Fruit fly (Drosophila melanogaster): Measurements from ENCODE around the gene CG5282.

Gene CG5282

DNA sequence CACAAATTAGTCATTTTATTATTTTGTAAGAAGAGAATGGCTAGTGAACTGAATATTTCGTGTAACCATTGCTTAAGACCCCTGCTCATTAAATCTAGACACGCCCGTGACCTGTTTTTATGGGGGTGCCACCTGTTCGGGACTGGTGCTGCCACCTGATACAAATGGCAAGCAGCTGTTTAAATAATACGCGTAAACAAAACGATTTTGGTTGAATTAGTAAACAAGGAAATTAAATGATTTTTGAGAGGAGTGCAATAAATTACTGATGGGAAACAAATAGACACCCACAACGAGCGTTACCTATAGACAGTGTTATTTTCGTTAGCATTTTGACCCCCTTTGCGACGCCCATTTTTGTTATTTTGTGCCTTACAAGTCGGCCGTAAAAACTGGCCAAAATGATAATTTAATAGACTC lies 48.9 kb upstream of the CG5282 start (continued):
- TF ChIP-seq Dip2 (GFP tag; IDR thresholded peaks at IDR 0.05) (no peak), CG10274 (GFP tag; optimal IDR thresholded peaks at IDR 0.05) (peak; percentile 60), HLH54F (GFP tag; optimal IDR thresholded peaks at IDR 0.05) (peak; percentile 94), sr (GFP tag; IDR thresholded peaks at IDR 0.05) (no peak), CG7963 (GFP tag; IDR thresholded peaks at IDR 0.05; ENCODE audit: partially characterized antibody) (no peak), fd96Cb (tag; optimal IDR thresholded peaks at IDR 0.05) (peak; percentile 82), CG6175 (GFP tag; IDR thresholded peaks at IDR 0.05) (no peak), ab (GFP tag; optimal IDR thresholded peaks at IDR 0.05) (peak; percentile 53), CG14860 (GFP tag; IDR thresholded peaks at IDR 0.05; ENCODE audit: partially characterized antibody) (no peak), CG2116 (GFP tag; optimal IDR thresholded peaks at IDR 0.05) (peak; percentile 64), CG6654 (GFP tag; optimal IDR thresholded peaks at IDR 0.05) (peak; percentile 34), Dll (GFP tag; IDR thresholded peaks at IDR 0.05; ENCODE audit: partially characterized antibody) (no peak), CG42726 (GFP tag; IDR thresholded peaks at IDR 0.05; ENCODE audit: partially characterized antibody) (no peak), Asciz (GFP tag; optimal IDR thresholded peaks at IDR 0.05) (peak; percentile 71), hbn (GFP tag; IDR thresholded peaks at IDR 0.05; ENCODE audit: partially characterized antibody) (no peak), ems (GFP tag; optimal IDR thresholded peaks at IDR 0.05) (peak; percentile 74), grau (tag; optimal IDR thresholded peaks at IDR 0.05) (peak; percentile 85), zf30C (GFP tag; optimal IDR thresholded peaks at IDR 0.05) (no peak), CG12236 (GFP tag; optimal IDR thresholded peaks at IDR 0.05) (peak; percentile 68), Dip3 (GFP tag; optimal IDR thresholded peaks at IDR 0.05) (peak; percentile 88), Lpt (GFP tag; optimal IDR thresholded peaks at IDR 0.05) (no peak), jumu (GFP tag; optimal IDR thresholded peaks at IDR 0.05) (peak; percentile 87), Kr (GFP tag; optimal IDR thresholded peaks at IDR 0.05) (no peak), CG14441 (GFP tag; IDR thresholded peaks at IDR 0.05) (no peak), Spps (tag; optimal IDR thresholded peaks at IDR 0.05) (peak; percentile 43), CG6765 (GFP tag; optimal IDR thresholded peaks at IDR 0.05) (peak; percentile 85), esg (GFP tag; conservative IDR thresholded peaks at IDR 0.05) (no peak), pita (GFP tag; optimal IDR thresholded peaks at IDR 0.05) (no peak), CG16779 (GFP tag; IDR thresholded peaks at IDR 0.05) (no peak), CG9727 (GFP tag; optimal IDR thresholded peaks at IDR 0.05) (peak; percentile 83), dm (GFP tag; optimal IDR thresholded peaks at IDR 0.05) (peak; percentile 73), Deaf1 (tag; optimal IDR thresholded peaks at IDR 0.05) (peak; percentile 62), CHES-1-like (GFP tag; optimal IDR thresholded peaks at IDR 0.05) (peak; percentile 92), Bdp1 (GFP tag; optimal IDR thresholded peaks at IDR 0.05) (peak; percentile 77), CG10959 (GFP tag; IDR thresholded peaks at IDR 0.05) (no peak), lbe (GFP tag; optimal IDR thresholded peaks at IDR 0.05) (peak; percentile 71), Max (GFP tag; optimal IDR thresholded peaks at IDR 0.05) (peak; percentile 77), CG7357 (GFP tag; IDR thresholded peaks at IDR 0.05) (peak; percentile 73), CG9215 (GFP tag; IDR thresholded peaks at IDR 0.05) (no peak), CG8944 (GFP tag; optimal IDR thresholded peaks at IDR 0.05) (peak; percentile 89), ewg (GFP tag; optimal IDR thresholded peaks at IDR 0.05) (peak; percentile 68), CG11723 (GFP tag; optimal IDR thresholded peaks at IDR 0.05) (peak; percentile 72), dysf (GFP tag; IDR thresholded peaks at IDR 0.05) (no peak), chn (GFP tag; optimal IDR thresholded peaks at IDR 0.05) (peak; percentile 87), CG17802 (tag; optimal IDR thresholded peaks at IDR 0.05) (peak; percentile 64), twi (tag; optimal IDR thresholded peaks at IDR 0.05) (peak; percentile 71), CG10979 (tag; optimal IDR thresholded peaks at IDR 0.05) (peak; percentile 71), mirr (GFP tag; optimal IDR thresholded peaks at IDR 0.05) (peak; percentile 79), sc (optimal IDR thresholded peaks at IDR 0.05) (no peak), sc (GFP tag; optimal IDR thresholded peaks at IDR 0.05) (peak; percentile 74), row (GFP tag; IDR thresholded peaks at IDR 0.05) (no peak), Rx (GFP tag; IDR thresholded peaks at IDR 0.05) (no peak)

Data from whole organism, embryonic.